Worm (Caenorhabditis elegans) whole organism, L3 larva: ENCODE results near the gene lips-12.

ENCODE experiments used
- ceh-16 ChIP-seq: sonication (generic microtip); optimal IDR thresholded peaks from 2 replicates; lab custom pipeline; 2017; ENCODE audit warnings: missing biosample characterization, missing genetic modification characterization
- ceh-28 ChIP-seq: fragments of 150-350 bp; optimal IDR thresholded peaks from 2 replicates; lab custom pipeline; 2014; ENCODE audit warnings: missing biosample characterization, missing genetic modification reagents, missing genetic modification characterization
- nhr-25 ChIP-seq: sonication (generic microtip); optimal IDR thresholded peaks from 2 replicates; lab custom pipeline; 2017; ENCODE audit warnings: missing biosample characterization, missing genetic modification characterization
- nhr-28 ChIP-seq: fragments of 150-350 bp; optimal IDR thresholded peaks from 2 replicates; lab custom pipeline; 2014; ENCODE audit warnings: missing biosample characterization, missing genetic modification characterization
- nhr-76 ChIP-seq: fragments of 150-350 bp; sonication (generic microtip); optimal IDR thresholded peaks from 5 replicates; lab custom pipeline; 2014; ENCODE audit warnings: missing biosample characterization, missing genetic modification characterization
- nhr-77 ChIP-seq: fragments of 150-350 bp; optimal IDR thresholded peaks from 2 replicates; lab custom pipeline; 2014; ENCODE audit warnings: missing biosample characterization, missing genetic modification characterization
- zag-1 ChIP-seq: fragments of 150-350 bp; optimal IDR thresholded peaks from 2 replicates; lab custom pipeline; 2014; ENCODE audit warnings: missing biosample characterization, missing genetic modification characterization
- ztf-11 ChIP-seq: fragments of 150-350 bp; optimal IDR thresholded peaks from 2 replicates; lab custom pipeline; 2014; ENCODE audit warnings: missing biosample characterization, missing genetic modification characterization

- TF ChIP-seq nhr-28 (tag; lab: Kevin White, UChicago) (no peak), nhr-76 (tag; lab: Kevin White, UChicago) (no peak), ztf-11 (no peak), nhr-77 (tag; lab: Kevin White, UChicago) (no peak), nhr-25 (tag; lab: Kevin White, UChicago) (no peak), ceh-16 (no peak), zag-1 (tag; lab: Kevin White, UChicago) (no peak), ceh-28 (no peak)
Observed at ce11 chrII:1117992-1118729, 4.1 kb upstream of the lips-12 start, which contains the start of gene lips-13.
